Worm (Caenorhabditis elegans) whole organism, young adult: ENCODE measurements around the gene pyk-2.

Experiments
- B0019.2 ChIP-seq: fragments of 200-800 bp; sonication (Bioruptor generic); conservative IDR thresholded peaks from 2 replicates; pipeline ENCODE4 v1.3.6; 2022; ENCODE audit warnings: missing genetic modification reagents, missing genetic modification characterization, missing compliant biosample characterization
- B0261.1 ChIP-seq: sonication (generic microtip); optimal IDR thresholded peaks from 2 replicates; lab custom pipeline; 2016; ENCODE audit warnings: mild to moderate bottlenecking, missing genetic modification characterization, moderate library complexity, missing compliant biosample characterization
- C17E4.6 ChIP-seq: fragments of 200-800 bp; sonication (Bioruptor generic); IDR thresholded peaks from 2 replicates; pipeline ENCODE4 v1.3.6; 2022; ENCODE audit warnings: missing genetic modification reagents, missing genetic modification characterization, missing compliant biosample characterization
- F37B4.10 ChIP-seq: fragments of 200-800 bp; sonication (Bioruptor generic); IDR thresholded peaks from 2 replicates; pipeline ENCODE4 v1.3.6; 2022; ENCODE audit warnings: missing genetic modification characterization, missing compliant biosample characterization
- F39B2.1 ChIP-seq: fragments of 200-800 bp; sonication (Bioruptor generic); IDR thresholded peaks from 2 replicates; pipeline ENCODE4 v1.3.6; 2022; ENCODE audit warnings: missing genetic modification reagents, missing genetic modification characterization, missing compliant biosample characterization
- K12H6.12 ChIP-seq: fragments of 200-800 bp; sonication (Bioruptor generic); optimal IDR thresholded peaks from 2 replicates; lab custom pipeline; 2018; ENCODE audit warnings: mild to moderate bottlenecking, missing genetic modification characterization, missing compliant biosample characterization
- Y53G8AR.9 ChIP-seq: fragments of 200-800 bp; sonication (Bioruptor generic); conservative IDR thresholded peaks from 2 replicates; pipeline ENCODE4 v1.3.6; 2022; ENCODE audit warnings: missing genetic modification reagents, missing genetic modification characterization, missing compliant biosample characterization
- Y56A3A.18 ChIP-seq: fragments of 200-800 bp; sonication (Bioruptor generic); IDR thresholded peaks from 2 replicates; pipeline ENCODE4 v1.3.6; 2022; ENCODE audit warnings: missing genetic modification reagents, missing genetic modification characterization, missing compliant biosample characterization
- ZK185.1 ChIP-seq: sonication (generic microtip); optimal IDR thresholded peaks from 2 replicates; lab custom pipeline; 2016; ENCODE audit warnings: mild to moderate bottlenecking, missing genetic modification characterization, missing compliant biosample characterization; ENCODE audit not compliant: poor library complexity, severe bottlenecking
- akir-1 ChIP-seq: fragments of 200-800 bp; sonication (Bioruptor generic); optimal IDR thresholded peaks from 2 replicates; lab custom pipeline; 2018; ENCODE audit warnings: mild to moderate bottlenecking, missing genetic modification characterization, moderate library complexity, missing compliant biosample characterization
- attf-5 ChIP-seq: fragments of 200-800 bp; sonication (Bioruptor generic); optimal IDR thresholded peaks from 2 replicates; lab custom pipeline; 2018; ENCODE audit warnings: mild to moderate bottlenecking, missing genetic modification characterization, missing compliant biosample characterization
- attf-6 ChIP-seq: fragments of 200-800 bp; sonication (Bioruptor generic); IDR thresholded peaks from 2 replicates; pipeline ENCODE4 v1.3.6; 2022; ENCODE audit warnings: missing genetic modification reagents, missing genetic modification characterization, missing compliant biosample characterization
- ccch-3 ChIP-seq: fragments of 200-800 bp; sonication (Bioruptor generic); optimal IDR thresholded peaks from 2 replicates; lab custom pipeline; 2018; ENCODE audit warnings: mild to moderate bottlenecking, missing genetic modification characterization, missing compliant biosample characterization
- cebp-1 ChIP-seq, 2 experiments: fragments of 200-800 bp in 1 of 2; sonication (Bioruptor generic) in 1 of 2; sonication (generic microtip) in 1 of 2; IDR thresholded peaks in 1 of 2; optimal IDR thresholded peaks in 1 of 2; 2 replicates each; pipeline versions ENCODE4 v1.3.6 to Lab custom; 2017 to 2022; ENCODE audit warnings: missing compliant biosample characterization in 2 of 2, missing genetic modification characterization in 2 of 2, mild to moderate bottlenecking in 1 of 2, missing genetic modification reagents in 1 of 2, moderate library complexity in 1 of 2
- ceh-100 ChIP-seq: fragments of 200-800 bp; sonication (Bioruptor generic); IDR thresholded peaks from 2 replicates; pipeline ENCODE4 v1.3.6; 2022; ENCODE audit warnings: missing genetic modification reagents, missing genetic modification characterization, missing compliant biosample characterization
- ceh-79 ChIP-seq: sonication (generic microtip); optimal IDR thresholded peaks from 2 replicates; lab custom pipeline; 2017; ENCODE audit warnings: mild to moderate bottlenecking, missing genetic modification characterization, missing compliant biosample characterization
- egl-44 ChIP-seq: fragments of 200-800 bp; sonication (Bioruptor generic); IDR thresholded peaks from 2 replicates; pipeline ENCODE4 v1.3.6; 2022; ENCODE audit warnings: missing genetic modification reagents, missing genetic modification characterization, missing compliant biosample characterization
- hmg-20 ChIP-seq: fragments of 200-800 bp; sonication (Bioruptor generic); IDR thresholded peaks from 2 replicates; pipeline ENCODE4 v1.3.6; 2022; ENCODE audit warnings: missing genetic modification reagents, missing genetic modification characterization, missing compliant biosample characterization
- hsf-1 ChIP-seq: fragments of 200-800 bp; sonication (Bioruptor generic); IDR thresholded peaks from 2 replicates; pipeline ENCODE4 v1.3.6; 2022; ENCODE audit warnings: missing genetic modification reagents, missing genetic modification characterization, missing compliant biosample characterization
- lir-1 ChIP-seq: fragments of 200-800 bp; sonication (Bioruptor generic); conservative IDR thresholded peaks from 2 replicates; pipeline ENCODE4 v1.3.6; 2022; ENCODE audit warnings: missing genetic modification reagents, missing genetic modification characterization, missing compliant biosample characterization
- madf-6 ChIP-seq: fragments of 200-800 bp; sonication (Bioruptor generic); IDR thresholded peaks from 2 replicates; pipeline ENCODE4 v1.3.6; 2022; ENCODE audit warnings: missing genetic modification reagents, missing genetic modification characterization, missing compliant biosample characterization
- mes-4 ChIP-seq: sonication (generic microtip); optimal IDR thresholded peaks from 2 replicates; lab custom pipeline; 2016; ENCODE audit warnings: missing genotype, missing genetic modification characterization, missing compliant biosample characterization
- nfya-2 ChIP-seq: fragments of 200-800 bp; sonication (Bioruptor generic); IDR thresholded peaks from 2 replicates; pipeline ENCODE4 v1.3.6; 2022; ENCODE audit warnings: missing genetic modification reagents, missing genetic modification characterization, missing compliant biosample characterization
- nhr-120 ChIP-seq: fragments of 200-800 bp; sonication (Bioruptor generic); IDR thresholded peaks from 2 replicates; pipeline ENCODE4 v1.3.6; 2022; ENCODE audit warnings: missing genetic modification characterization, missing compliant biosample characterization
- nhr-179 ChIP-seq: sonication (generic microtip); optimal IDR thresholded peaks from 2 replicates; lab custom pipeline; 2016; ENCODE audit warnings: mild to moderate bottlenecking, missing genetic modification characterization, missing compliant biosample characterization
- nhr-27 ChIP-seq: fragments of 200-800 bp; sonication (Bioruptor generic); optimal IDR thresholded peaks from 2 replicates; lab custom pipeline; 2018; ENCODE audit warnings: mild to moderate bottlenecking, missing genetic modification characterization, moderate library complexity, missing compliant biosample characterization
- nhr-90 ChIP-seq: sonication (generic microtip); optimal IDR thresholded peaks from 2 replicates; lab custom pipeline; 2016; ENCODE audit warnings: missing genotype, mild to moderate bottlenecking, missing genetic modification characterization, missing compliant biosample characterization
- rcor-1 ChIP-seq: fragments of 200-800 bp; sonication (Bioruptor generic); IDR thresholded peaks from 2 replicates; pipeline ENCODE4 v1.3.6; 2022; ENCODE audit warnings: missing genetic modification reagents, missing genetic modification characterization, missing compliant biosample characterization
- sea-2 ChIP-seq: fragments of 200-800 bp; sonication (Bioruptor generic); IDR thresholded peaks from 2 replicates; pipeline ENCODE4 v1.3.6; 2022; ENCODE audit warnings: missing genetic modification characterization, missing compliant biosample characterization
- snpc-1.3 ChIP-seq: sonication (generic microtip); optimal IDR thresholded peaks from 2 replicates; lab custom pipeline; 2017; ENCODE audit warnings: missing genetic modification characterization, mild to moderate bottlenecking, missing compliant biosample characterization, antibody characterized with exemption, moderate library complexity, missing genotype, missing genetic modification reagents; ENCODE audit not compliant: insufficient read depth
- somi-1 ChIP-seq: fragments of 200-800 bp; sonication (Bioruptor generic); optimal IDR thresholded peaks from 2 replicates; lab custom pipeline; 2018; ENCODE audit warnings: mild to moderate bottlenecking, missing genetic modification characterization, missing compliant biosample characterization
- tbp1 ChIP-seq: fragments of 200-800 bp; sonication (Bioruptor generic); optimal IDR thresholded peaks from 2 replicates; lab custom pipeline; 2018; ENCODE audit warnings: mild to moderate bottlenecking, missing genetic modification characterization, missing compliant biosample characterization
- unc-62 ChIP-seq: fragments of 150-350 bp; optimal IDR thresholded peaks from 2 replicates; lab custom pipeline; 2014; ENCODE audit warnings: missing biosample characterization, missing genetic modification reagents, missing genetic modification characterization
- ztf-25 ChIP-seq: fragments of 200-800 bp; sonication (Bioruptor generic); IDR thresholded peaks from 2 replicates; pipeline ENCODE4 v1.3.6; 2022; ENCODE audit warnings: missing genetic modification reagents, missing genetic modification characterization, missing compliant biosample characterization

The pyk-2 gene

ce11 chrIV:10876844-10877243, 32.9 kb upstream of the pyk-2 start, which contains the start of gene fipr-14:
Gene fipr-14, plus strand, starts transcription at chrIV:10877144.
- TF ChIP-seq attf-5 (GFP tag; lab: Kevin White, UChicago) (no peak), nhr-120 (GFP tag; lab: Robert Waterston, UW) (no peak), madf-6 (GFP tag; lab: Robert Waterston, UW) (no peak), tbp1 (no peak), nhr-179 (tag; lab: Kevin White, UChicago) (no peak), K12H6.12 (tag; lab: Kevin White, UChicago) (no peak), ccch-3 (GFP tag; lab: Kevin White, UChicago) (no peak), ceh-100 (GFP tag; lab: Robert Waterston, UW) (no peak), egl-44 (GFP tag; lab: Robert Waterston, UW) (no peak), lir-1 (GFP tag; lab: Robert Waterston, UW) (no peak), somi-1 (no peak)

- TF ChIP-seq lir-1 (GFP tag; lab: Robert Waterston, UW) (no peak), cebp-1 (GFP tag; IDR thresholded peaks at IDR 0.05; lab: Robert Waterston, UW) (no peak), cebp-1 (tag; optimal IDR thresholded peaks at IDR 0.05; lab: Kevin White, UChicago) (no peak), ceh-79 (tag; lab: Kevin White, UChicago) (no peak), unc-62 (GFP tag; lab: Kevin White, UChicago) (no peak), F39B2.1 (GFP tag; lab: Robert Waterston, UW) (no peak), hsf-1 (no peak), sea-2 (GFP tag; lab: Robert Waterston, UW) (no peak), Y56A3A.18 (GFP tag; lab: Robert Waterston, UW) (no peak), C17E4.6 (GFP tag; lab: Robert Waterston, UW) (no peak), B0261.1 (no peak)
- TF ChIP-seq, all 124 proteins: peak for 0
These were observed 30.2 kb upstream of the pyk-2 start, which contains the start of gene sdz-13 for ce11 chrIV:10879542-10879941. Gene sdz-13, minus strand, starts transcription at chrIV:10879642.

ce11 chrIV:10880264-10880663, 29.4 kb upstream of the pyk-2 start, which contains the start of gene fipr-15:
Gene fipr-15, plus strand, starts transcription at chrIV:10880564.
- TF ChIP-seq attf-6 (GFP tag; lab: Robert Waterston, UW) (no peak), Y53G8AR.9 (GFP tag; lab: Robert Waterston, UW) (no peak), rcor-1 (GFP tag; lab: Robert Waterston, UW) (no peak), nfya-2 (no peak), ztf-25 (GFP tag; lab: Robert Waterston, UW) (no peak), nhr-90 (tag; lab: Kevin White, UChicago) (no peak)

- no peak for TF ChIP-seq B0261.1
- TF ChIP-seq nhr-27 (tag; lab: Kevin White, UChicago), result no peak
- no peak for TF ChIP-seq ccch-3 (GFP tag; lab: Kevin White, UChicago)
- TF ChIP-seq akir-1 (GFP tag; lab: Kevin White, UChicago), result no peak
- no peak for TF ChIP-seq F37B4.10 (GFP tag; lab: Robert Waterston, UW)
- TF ChIP-seq mes-4 (tag; lab: Kevin White, UChicago), result no peak
- TF ChIP-seq lir-1 (GFP tag; lab: Robert Waterston, UW), result no peak
- TF ChIP-seq tbp1, result no peak
- TF ChIP-seq ZK185.1 (tag; lab: Kevin White, UChicago), result no peak
- TF ChIP-seq snpc-1.3 (tag; lab: Kevin White, UChicago), result no peak
- TF ChIP-seq hmg-20, result no peak
- no peak for TF ChIP-seq B0019.2 (GFP tag; lab: Robert Waterston, UW)
These were observed 28.5 kb upstream of the pyk-2 start, which contains the start of gene F13E9.13 for ce11 chrIV:10881230-10881629. Gene F13E9.13, plus strand, starts transcription at chrIV:10881546.
